Fruit fly (Drosophila melanogaster) whole organism, embryonic: ENCODE measurements around the gene CG12560.

Source experiments
- Aef1 ChIP-seq: fragments of 200-800 bp; sonication (Bioruptor generic); IDR thresholded peaks from 3 replicates; pipeline ENCODE4 v1.3.6; 2022; ENCODE audit warnings: missing biosample characterization, missing genetic modification characterization
- CG10274 ChIP-seq: fragments of 200-800 bp; sonication (Bioruptor generic); optimal IDR thresholded peaks from 3 replicates; lab custom pipeline; 2017; ENCODE audit warnings: missing biosample characterization, mild to moderate bottlenecking, missing genetic modification characterization
- CG10654 ChIP-seq: fragments of 200-800 bp; sonication (Bioruptor generic); optimal IDR thresholded peaks from 2 replicates; lab custom pipeline; 2016; ENCODE audit warnings: missing biosample characterization, missing genetic modification characterization
- CG11085 ChIP-seq: fragments of 200-800 bp; sonication (Bioruptor generic); IDR thresholded peaks from 2 replicates; pipeline ENCODE4 v1.3.6; 2022; ENCODE audit warnings: missing biosample characterization, missing genetic modification characterization
- CG12391 ChIP-seq: fragments of 200-800 bp; sonication (Bioruptor generic); optimal IDR thresholded peaks from 3 replicates; lab custom pipeline; 2018; ENCODE audit warnings: missing biosample characterization, mild to moderate bottlenecking, missing genetic modification characterization, moderate library complexity
- CG13775 ChIP-seq: fragments of 200-800 bp; sonication (Bioruptor generic); optimal IDR thresholded peaks from 3 replicates; lab custom pipeline; 2017; ENCODE audit warnings: missing biosample characterization, mild to moderate bottlenecking, missing genetic modification characterization
- CG14965 ChIP-seq: fragments of 200-800 bp; sonication (Bioruptor generic); optimal IDR thresholded peaks from 2 replicates; lab custom pipeline; 2016; ENCODE audit warnings: missing biosample characterization, missing genetic modification characterization, borderline replicate concordance
- CG15514 ChIP-seq: fragments of 200-800 bp; sonication (Bioruptor generic); optimal IDR thresholded peaks from 3 replicates; lab custom pipeline; 2017; ENCODE audit warnings: missing biosample characterization, missing genetic modification characterization, mild to moderate bottlenecking, moderate library complexity, missing genetic modification reagents
- CG16863 ChIP-seq: fragments of 200-800 bp; sonication (Bioruptor generic); optimal IDR thresholded peaks from 3 replicates; lab custom pipeline; 2016; ENCODE audit warnings: missing biosample characterization, missing genetic modification characterization
- CG17568 ChIP-seq: fragments of 200-800 bp; sonication (Bioruptor generic); optimal IDR thresholded peaks from 2 replicates; lab custom pipeline; 2018; ENCODE audit warnings: missing biosample characterization, mild to moderate bottlenecking, missing genetic modification characterization, moderate library complexity
- CG17612 ChIP-seq: fragments of 200-800 bp; sonication (Bioruptor generic); IDR thresholded peaks from 2 replicates; pipeline ENCODE4 v1.3.6; 2022; ENCODE audit warnings: missing biosample characterization, missing genetic modification characterization
- CG3065 ChIP-seq: fragments of 200-800 bp; sonication (Bioruptor generic); optimal IDR thresholded peaks from 2 replicates; lab custom pipeline; 2016; ENCODE audit warnings: missing biosample characterization, missing genetic modification characterization
- CG34224 ChIP-seq: fragments of 200-800 bp; sonication (Bioruptor generic); IDR thresholded peaks from 3 replicates; pipeline ENCODE4 v1.3.6; 2022; ENCODE audit warnings: missing biosample characterization, missing genetic modification characterization; ENCODE audit not compliant: partially characterized antibody
- CG4854 ChIP-seq: fragments of 200-800 bp; sonication (Bioruptor generic); optimal IDR thresholded peaks from 2 replicates; lab custom pipeline; 2016; ENCODE audit warnings: missing biosample characterization, missing genetic modification characterization, inconsistent platforms
- CG7987 ChIP-seq: fragments of 200-800 bp; sonication (Bioruptor generic); optimal IDR thresholded peaks from 2 replicates; lab custom pipeline; 2018; ENCODE audit warnings: missing biosample characterization, mild to moderate bottlenecking, missing genetic modification characterization, moderate library complexity
- CG9797 ChIP-seq: fragments of 200-800 bp; sonication (Bioruptor generic); optimal IDR thresholded peaks from 3 replicates; lab custom pipeline; 2018; ENCODE audit warnings: missing biosample characterization, mild to moderate bottlenecking, missing genetic modification characterization
- D19A ChIP-seq: fragments of 200-800 bp; optimal IDR thresholded peaks from 3 replicates; lab custom pipeline; 2019; ENCODE audit warnings: missing biosample characterization, mild to moderate bottlenecking, missing genetic modification characterization, moderate library complexity
- Dp ChIP-seq: fragments of 200-800 bp; sonication (Bioruptor generic); optimal IDR thresholded peaks from 2 replicates; lab custom pipeline; 2018; ENCODE audit warnings: missing biosample characterization, mild to moderate bottlenecking, missing genetic modification characterization, moderate library complexity
- E2f2 ChIP-seq: fragments of 200-800 bp; sonication (Bioruptor generic); IDR thresholded peaks from 2 replicates; pipeline ENCODE4 v1.3.6; 2022; ENCODE audit warnings: missing biosample characterization, missing genetic modification characterization
- Fer3 ChIP-seq: fragments of 200-800 bp; sonication (Bioruptor generic); optimal IDR thresholded peaks from 2 replicates; lab custom pipeline; 2018; ENCODE audit warnings: missing biosample characterization, mild to moderate bottlenecking, missing genetic modification characterization, moderate library complexity
- Gsc ChIP-seq: fragments of 200-800 bp; sonication (Bioruptor generic); IDR thresholded peaks from 2 replicates; pipeline ENCODE4 v1.3.6; 2022; ENCODE audit warnings: missing biosample characterization, missing genetic modification characterization
- HLHmδ ChIP-seq: fragments of 200-800 bp; sonication (Bioruptor generic); optimal IDR thresholded peaks from 2 replicates; lab custom pipeline; 2018; ENCODE audit warnings: missing biosample characterization, mild to moderate bottlenecking, missing genetic modification characterization, moderate library complexity
- Hey ChIP-seq: fragments of 200-800 bp; sonication (Bioruptor generic); optimal IDR thresholded peaks from 3 replicates; lab custom pipeline; 2018; ENCODE audit warnings: missing biosample characterization, mild to moderate bottlenecking, missing genetic modification characterization
- HmgZ ChIP-seq: fragments of 200-800 bp; sonication (Bioruptor generic); optimal IDR thresholded peaks from 2 replicates; lab custom pipeline; 2018; ENCODE audit warnings: missing biosample characterization, mild to moderate bottlenecking, missing genetic modification characterization
- Hmx ChIP-seq: fragments of 200-800 bp; sonication (Bioruptor generic); optimal IDR thresholded peaks from 2 replicates; lab custom pipeline; 2016; ENCODE audit warnings: missing biosample characterization, missing genetic modification characterization
- Mad ChIP-seq: fragments of 200-800 bp; sonication (Bioruptor generic); optimal IDR thresholded peaks from 2 replicates; lab custom pipeline; 2016; ENCODE audit warnings: missing biosample characterization, missing genetic modification characterization
- Med ChIP-seq: fragments of 200-800 bp; sonication (Bioruptor generic); peaks from one replicate; lab custom pipeline; 2016; ENCODE audit warnings: missing biosample characterization, missing genetic modification characterization, mild to moderate bottlenecking, inconsistent platforms, moderate library complexity
- NC2α ChIP-seq: fragments of 200-800 bp; sonication (Bioruptor generic); optimal IDR thresholded peaks from 2 replicates; lab custom pipeline; 2016; ENCODE audit warnings: missing biosample characterization, missing genetic modification characterization
- NFAT ChIP-seq: fragments of 200-800 bp; sonication (Bioruptor generic); IDR thresholded peaks from 2 replicates; pipeline ENCODE4 v1.3.6; 2022; ENCODE audit warnings: missing biosample characterization, missing genetic modification characterization
- Ravus ChIP-seq: fragments of 200-800 bp; sonication (Bioruptor generic); IDR thresholded peaks from 2 replicates; pipeline ENCODE4 v1.3.6; 2022; ENCODE audit warnings: missing biosample characterization, missing genetic modification characterization
- Side ChIP-seq: fragments of 200-800 bp; sonication (Bioruptor generic); optimal IDR thresholded peaks from 2 replicates; lab custom pipeline; 2016; ENCODE audit warnings: missing biosample characterization, missing genetic modification characterization
- Ssrp ChIP-seq: fragments of 200-800 bp; sonication (Bioruptor generic); optimal IDR thresholded peaks from 2 replicates; lab custom pipeline; 2018; ENCODE audit warnings: missing biosample characterization, mild to moderate bottlenecking, missing genetic modification characterization, moderate library complexity
- chm ChIP-seq: fragments of 200-800 bp; sonication (Bioruptor generic); IDR thresholded peaks from 2 replicates; pipeline ENCODE4 v1.3.6; 2022; ENCODE audit warnings: missing biosample characterization, missing genetic modification characterization
- dm ChIP-seq: fragments of 200-800 bp; sonication (Bioruptor generic); optimal IDR thresholded peaks from 3 replicates; lab custom pipeline; 2016; ENCODE audit warnings: missing biosample characterization, missing genetic modification characterization
- gcm2 ChIP-seq: fragments of 200-800 bp; sonication (Bioruptor generic); optimal IDR thresholded peaks from 2 replicates; lab custom pipeline; 2016; ENCODE audit warnings: missing biosample characterization, missing genetic modification characterization
- gsb ChIP-seq: fragments of 200-800 bp; sonication (Bioruptor generic); IDR thresholded peaks from 2 replicates; pipeline ENCODE4 v1.3.6; 2022; ENCODE audit warnings: missing biosample characterization, missing genetic modification characterization
- insv ChIP-seq, 2 experiments: fragments of 200-800 bp; sonication (Bioruptor generic); optimal IDR thresholded peaks; 3 replicates each; lab custom pipeline; 2016 to 2018; ENCODE audit warnings: missing biosample characterization in 2 of 2, missing genetic modification characterization in 2 of 2
- kay ChIP-seq: fragments of 200-800 bp; sonication (Bioruptor generic); optimal IDR thresholded peaks from 2 replicates; lab custom pipeline; 2016; ENCODE audit warnings: missing biosample characterization, missing genetic modification characterization
- lola ChIP-seq, 3 experiments: fragments of >200 bp in 2 of 3; fragments of 200-800 bp in 1 of 3; sonication (Bioruptor generic) in 1 of 3; optimal IDR thresholded peaks; 2 replicates each; lab custom pipeline; 2017 to 2019; ENCODE audit warnings: missing biosample characterization in 3 of 3, missing genetic modification characterization in 3 of 3, mild to moderate bottlenecking in 1 of 3, moderate library complexity in 1 of 3
- prd ChIP-seq, 3 experiments: fragments of >200 bp in 2 of 3; fragments of 200-800 bp in 1 of 3; sonication (Bioruptor generic) in 1 of 3; optimal IDR thresholded peaks in 2 of 3; IDR thresholded peaks in 1 of 3; 2 replicates in 2 of 3; 3 replicates in 1 of 3; pipeline versions ENCODE4 v1.3.6 to Lab custom; 2017 to 2022; ENCODE audit warnings: missing biosample characterization in 1 of 3, missing genetic modification characterization in 1 of 3
- sd ChIP-seq: fragments of 200-800 bp; sonication (Bioruptor generic); optimal IDR thresholded peaks from 3 replicates; lab custom pipeline; 2018; ENCODE audit warnings: missing biosample characterization, mild to moderate bottlenecking, missing genetic modification characterization, moderate library complexity
- sim ChIP-seq: fragments of 200-800 bp; sonication (Bioruptor generic); IDR thresholded peaks from 2 replicates; pipeline ENCODE4 v1.3.6; 2022; ENCODE audit warnings: missing biosample characterization, missing genetic modification characterization
- slbo ChIP-seq: fragments of 200-800 bp; sonication (Bioruptor generic); IDR thresholded peaks from 2 replicates; pipeline ENCODE4 v1.3.6; 2022; ENCODE audit warnings: missing biosample characterization, missing genetic modification characterization
- sr ChIP-seq: fragments of 200-800 bp; sonication (Bioruptor generic); IDR thresholded peaks from 3 replicates; pipeline ENCODE4 v1.3.6; 2022; ENCODE audit warnings: missing biosample characterization, missing genetic modification characterization
- tgo ChIP-seq: fragments of 200-800 bp; sonication (Bioruptor generic); IDR thresholded peaks from 3 replicates; pipeline ENCODE4 v1.3.6; 2022; ENCODE audit warnings: missing biosample characterization, missing genetic modification characterization
- tll ChIP-seq, 2 experiments: fragments of 200-800 bp in 1 of 2; fragments of >200 bp in 1 of 2; sonication (Bioruptor generic) in 1 of 2; optimal IDR thresholded peaks; 2 replicates each; lab custom pipeline; 2017 to 2019; ENCODE audit warnings: missing biosample characterization in 2 of 2, missing genetic modification characterization in 2 of 2, mild to moderate bottlenecking in 1 of 2, moderate library complexity in 1 of 2
- vnd ChIP-seq: fragments of 200-800 bp; sonication (Bioruptor generic); IDR thresholded peaks from 3 replicates; pipeline ENCODE4 v1.3.6; 2022; ENCODE audit warnings: missing biosample characterization, missing genetic modification characterization; ENCODE audit not compliant: partially characterized antibody

Gene CG12560

DNA sequence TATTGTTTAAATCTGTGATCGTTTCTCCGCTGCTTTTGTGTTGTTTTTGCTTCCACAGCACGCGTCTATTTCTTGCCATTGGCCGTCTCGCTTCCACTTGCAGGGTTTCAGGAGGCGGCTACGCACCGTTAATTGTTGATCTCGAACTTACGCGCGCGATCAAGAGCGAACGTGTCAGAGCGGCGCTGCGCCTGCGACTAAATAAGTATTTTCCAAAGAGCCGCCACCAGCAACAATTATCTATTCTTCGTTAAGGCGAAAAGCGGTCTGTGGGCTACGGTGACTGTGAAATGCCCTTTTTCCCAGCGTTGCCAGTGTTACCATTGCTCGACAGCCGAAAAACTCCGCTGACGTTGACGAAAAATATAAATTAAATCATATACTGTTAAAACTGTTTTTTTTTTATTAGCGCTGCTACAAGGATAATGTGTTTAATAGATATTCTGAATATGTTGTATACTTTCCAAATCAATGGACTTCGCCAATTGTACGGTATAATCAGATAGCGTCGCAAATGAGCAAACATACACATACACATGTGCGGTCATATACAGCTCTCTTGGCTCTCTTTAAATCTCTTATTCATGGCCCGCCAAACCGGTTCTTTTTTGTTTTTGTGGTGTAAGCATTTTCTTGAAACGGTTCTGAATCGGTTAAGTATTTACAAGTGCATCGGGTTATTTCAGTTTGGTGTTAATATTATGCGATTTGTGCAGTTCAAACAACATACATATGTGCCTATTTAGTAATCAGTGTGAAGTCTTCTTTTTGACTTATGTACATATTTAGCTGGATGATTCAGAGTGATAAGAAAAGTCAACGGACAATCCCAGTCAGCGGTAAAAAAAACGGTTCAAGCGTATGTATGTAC lies 15.1 kb downstream of the CG12560 start, which contains the start of gene pes (continued):
- TF ChIP-seq CG17612 (GFP tag; lab: Robert Waterston, UW): peak; percentile 82
- peak; percentile 99 for TF ChIP-seq CG10274
- peak; percentile 41 for TF ChIP-seq Hey (tag; lab: Kevin White, UChicago)
- TF ChIP-seq tgo (GFP tag; lab: Robert Waterston, UW): no peak; the same call in 2 of the 3 replicates
- peak; percentile 28 for TF ChIP-seq dm
- TF ChIP-seq CG13775 (GFP tag; lab: Kevin White, UChicago): peak; percentile 90
- TF ChIP-seq HmgZ: peak; percentile 41
- TF ChIP-seq CG3065 (GFP tag; lab: Kevin White, UChicago): no peak
- peak; percentile 92 for TF ChIP-seq Aef1 (GFP tag; lab: Robert Waterston, UW)
- no peak for TF ChIP-seq Gsc (GFP tag; lab: Robert Waterston, UW)
- peak; percentile 62 for TF ChIP-seq CG9797
- no peak for TF ChIP-seq CG14965 (GFP tag; lab: Kevin White, UChicago)
- peak; percentile 46; the same call in 2 of the 3 replicates for TF ChIP-seq sr
- TF ChIP-seq sim (GFP tag; lab: Robert Waterston, UW): 0 out of 2 replicates have a peak, but pooled peaks have one; percentile 11
- TF ChIP-seq Mad (GFP tag; lab: Kevin White, UChicago): peak; percentile 87
- peak; percentile 55 to 59 for TF ChIP-seq tll (GFP tag; optimal IDR thresholded peaks at IDR 0.05; lab: Kevin White, UChicago)
- peak in 1 of 3 experiments; percentile 89 for TF ChIP-seq lola (GFP tag; optimal IDR thresholded peaks at IDR 0.05; lab: Kevin White, UChicago)
- TF ChIP-seq CG10654 (GFP tag; lab: Kevin White, UChicago): peak; percentile 88
- TF ChIP-seq kay (GFP tag; lab: Kevin White, UChicago): peak; percentile 92
- peak; percentile 75 for TF ChIP-seq E2f2 (GFP tag; lab: Robert Waterston, UW)
- TF ChIP-seq gsb (GFP tag; lab: Robert Waterston, UW): peak; percentile 84
- TF ChIP-seq HLHmδ (GFP tag; lab: Kevin White, UChicago): peak; percentile 88
- TF ChIP-seq Dp (GFP tag; lab: Kevin White, UChicago): no peak
- TF ChIP-seq CG34224 (GFP tag; lab: Robert Waterston, UW): peak; percentile 40
- TF ChIP-seq NC2α (GFP tag; lab: Kevin White, UChicago): peak; percentile 39
- peak; percentile 97 for TF ChIP-seq Med (GFP tag; lab: Kevin White, UChicago)
- no peak for TF ChIP-seq CG12391 (tag; lab: Kevin White, UChicago)
- peak; percentile 92 for TF ChIP-seq slbo (GFP tag; lab: Robert Waterston, UW)
- TF ChIP-seq CG4854: peak; percentile 81
- TF ChIP-seq Side: peak; percentile 92
- peak; percentile 72 for TF ChIP-seq CG16863
- peak; percentile 83 for TF ChIP-seq CG15514 (GFP tag; lab: Kevin White, UChicago)
- TF ChIP-seq Hmx (GFP tag; lab: Kevin White, UChicago): peak; percentile 88
- TF ChIP-seq NFAT (GFP tag; lab: Robert Waterston, UW): peak; percentile 91
- peak; percentile 90 for TF ChIP-seq CG11085 (GFP tag; lab: Robert Waterston, UW)
- TF ChIP-seq insv (GFP tag; optimal IDR thresholded peaks at IDR 0.05; lab: Kevin White, UChicago): peak in 1 of 2 experiments; percentile 76
- peak; percentile 78 for TF ChIP-seq sd (tag; lab: Kevin White, UChicago)
- TF ChIP-seq CG7987 (GFP tag; lab: Kevin White, UChicago): peak; percentile 63
- no peak for TF ChIP-seq gcm2
- peak; percentile 78 for TF ChIP-seq Ravus (GFP tag; lab: Robert Waterston, UW)
- TF ChIP-seq vnd (GFP tag; lab: Robert Waterston, UW): no peak
- TF ChIP-seq Ssrp: peak; percentile 91
- TF ChIP-seq prd (optimal IDR thresholded peaks at IDR 0.05; lab: Kevin White, UChicago): no peak
- TF ChIP-seq prd (GFP tag; IDR thresholded peaks at IDR 0.05; lab: Robert Waterston, UW): peak; percentile 97
- peak; percentile 100 for TF ChIP-seq D19A (tag; lab: Kevin White, UChicago)
- TF ChIP-seq Fer3 (tag; lab: Kevin White, UChicago): peak; percentile 92
- peak; percentile 80 for TF ChIP-seq chm (GFP tag; lab: Robert Waterston, UW)
- TF ChIP-seq CG17568 (GFP tag; lab: Kevin White, UChicago): peak; percentile 36
